Fruit fly (Drosophila melanogaster) whole organism, prepupa: ENCODE measurements around the gene grk.
A peak's percentile ranks its signal among the peaks of the same experiment; 100 is the strongest.

Experiments
- CG1621 ChIP-seq: fragments of 200-800 bp; sonication (Bioruptor generic); optimal IDR thresholded peaks from 3 replicates; lab custom pipeline; 2018; ENCODE audit warnings: missing biosample characterization, mild to moderate bottlenecking, missing genetic modification characterization
- CG16779 ChIP-seq: fragments of 200-800 bp; sonication (Bioruptor generic); optimal IDR thresholded peaks from 3 replicates; lab custom pipeline; 2017; ENCODE audit warnings: missing biosample characterization, mild to moderate bottlenecking, missing genetic modification characterization
- CG3919 ChIP-seq: fragments of 200-800 bp; sonication (Bioruptor generic); optimal IDR thresholded peaks from 3 replicates; lab custom pipeline; 2016; ENCODE audit warnings: missing biosample characterization, missing genetic modification characterization
- CG4318 ChIP-seq: fragments of 200-800 bp; sonication (Bioruptor generic); optimal IDR thresholded peaks from 3 replicates; lab custom pipeline; 2017; ENCODE audit warnings: missing biosample characterization, mild to moderate bottlenecking, missing genetic modification characterization
- CG8319 ChIP-seq: fragments of 200-800 bp; sonication (Bioruptor generic); optimal IDR thresholded peaks from 3 replicates; lab custom pipeline; 2016; ENCODE audit warnings: missing biosample characterization, missing genetic modification characterization
- Eip93F ChIP-seq: fragments of 200-800 bp; sonication (Bioruptor generic); optimal IDR thresholded peaks from 2 replicates; lab custom pipeline; 2016; ENCODE audit warnings: missing biosample characterization, mild to moderate bottlenecking, missing genetic modification characterization
- achi ChIP-seq: fragments of 200-800 bp; sonication (Bioruptor generic); optimal IDR thresholded peaks from 3 replicates; lab custom pipeline; 2016; ENCODE audit warnings: missing biosample characterization, missing genetic modification characterization
- acj6 ChIP-seq: fragments of 200-800 bp; sonication (Bioruptor generic); optimal IDR thresholded peaks from 3 replicates; lab custom pipeline; 2016; ENCODE audit warnings: missing biosample characterization, missing genetic modification characterization
- eg ChIP-seq: fragments of 200-800 bp; sonication (Bioruptor generic); IDR thresholded peaks from 3 replicates; pipeline ENCODE4 v1.3.6; 2022; ENCODE audit warnings: missing biosample characterization, missing genetic modification characterization
- fd59A ChIP-seq: fragments of 200-800 bp; sonication (Bioruptor generic); optimal IDR thresholded peaks from 2 replicates; lab custom pipeline; 2017; ENCODE audit warnings: missing biosample characterization, mild to moderate bottlenecking, missing genetic modification characterization, missing genetic modification reagents
- lz ChIP-seq: fragments of 200-800 bp; sonication (Bioruptor generic); optimal IDR thresholded peaks from 3 replicates; lab custom pipeline; 2016; ENCODE audit warnings: missing biosample characterization, missing genetic modification characterization
- ss ChIP-seq, 2 experiments: fragments of 200-800 bp; sonication (Bioruptor generic); optimal IDR thresholded peaks; 2 replicates in 1 of 2; 3 replicates in 1 of 2; lab custom pipeline; 2017 to 2018; ENCODE audit warnings: mild to moderate bottlenecking in 2 of 2, missing biosample characterization in 2 of 2, missing genetic modification characterization in 2 of 2, moderate library complexity in 1 of 2
- topi ChIP-seq: fragments of 200-800 bp; sonication (Bioruptor generic); optimal IDR thresholded peaks from 3 replicates; lab custom pipeline; 2016; ENCODE audit warnings: missing biosample characterization, missing genetic modification characterization

- no peak for TF ChIP-seq acj6 (GFP tag; lab: Kevin White, UChicago)
- TF ChIP-seq lz (GFP tag; lab: Kevin White, UChicago) = no peak
- peak; percentile 91 for TF ChIP-seq CG16779 (tag; lab: Kevin White, UChicago)
- peak; percentile 99 for TF ChIP-seq ss (GFP tag; optimal IDR thresholded peaks at IDR 0.05; lab: Kevin White, UChicago)
- TF ChIP-seq Eip93F (GFP tag; lab: Kevin White, UChicago) = peak; percentile 22
- TF ChIP-seq CG8319 (GFP tag; lab: Kevin White, UChicago) = peak; percentile 36
- peak; percentile 89 for TF ChIP-seq eg (GFP tag; lab: Robert Waterston, UW)
- TF ChIP-seq achi (GFP tag; lab: Kevin White, UChicago) = peak; percentile 65
- peak; percentile 71 for TF ChIP-seq CG3919 (GFP tag; lab: Kevin White, UChicago)
- TF ChIP-seq CG4318 (GFP tag; lab: Kevin White, UChicago) = no peak
- TF ChIP-seq fd59A = peak; percentile 70
- peak; percentile 52 for TF ChIP-seq topi (GFP tag; lab: Kevin White, UChicago)
- peak; percentile 88 for TF ChIP-seq CG1621 (tag; lab: Kevin White, UChicago)
Observed at dm6 chr2L:8478911-8479706, 45.7 kb upstream of the grk start.
